Fruit fly (Drosophila melanogaster) whole organism, wandering third instar larva: ENCODE results near the gene Tao.

ENCODE experiments used
- Dif ChIP-seq: fragments of 200-275, 200-300 bp; sonication (Bioruptor generic); optimal IDR thresholded peaks from 2 replicates; lab custom pipeline; 2018; ENCODE audit warnings: missing biosample characterization, missing genetic modification characterization; ENCODE audit not compliant: partially characterized antibody
- N ChIP-seq: fragments of >200 bp; optimal IDR thresholded peaks from 2 replicates; lab custom pipeline; 2018; ENCODE audit warnings: missing biosample characterization, missing external identifiers, missing genetic modification characterization
- OdsH ChIP-seq: fragments of 200-800 bp; sonication (Bioruptor generic); optimal IDR thresholded peaks from 2 replicates; lab custom pipeline; 2016; ENCODE audit warnings: missing biosample characterization, mild to moderate bottlenecking, missing genetic modification characterization
- Rel ChIP-seq, 2 experiments: fragments of 200-800 bp; sonication (Bioruptor generic) in 1 of 2; optimal IDR thresholded peaks; 2 replicates in 1 of 2; 3 replicates in 1 of 2; lab custom pipeline; 2016 to 2019; ENCODE audit warnings: mild to moderate bottlenecking in 2 of 2, missing biosample characterization in 2 of 2, missing genetic modification characterization in 2 of 2, moderate library complexity in 1 of 2
- psq ChIP-seq: fragments of 200-800 bp; sonication (Bioruptor generic); optimal IDR thresholded peaks from 3 replicates; lab custom pipeline; 2017; ENCODE audit warnings: missing biosample characterization, mild to moderate bottlenecking, missing genetic modification characterization, moderate library complexity
- rgr ChIP-seq: fragments of 200-800 bp; sonication (Bioruptor generic); optimal IDR thresholded peaks from 3 replicates; lab custom pipeline; 2016; ENCODE audit warnings: missing biosample characterization, mild to moderate bottlenecking, missing genetic modification characterization
- sv ChIP-seq: fragments of 200-800 bp; sonication (Bioruptor generic); optimal IDR thresholded peaks from 3 replicates; lab custom pipeline; 2016; ENCODE audit warnings: missing biosample characterization, missing genetic modification characterization

DNA sequence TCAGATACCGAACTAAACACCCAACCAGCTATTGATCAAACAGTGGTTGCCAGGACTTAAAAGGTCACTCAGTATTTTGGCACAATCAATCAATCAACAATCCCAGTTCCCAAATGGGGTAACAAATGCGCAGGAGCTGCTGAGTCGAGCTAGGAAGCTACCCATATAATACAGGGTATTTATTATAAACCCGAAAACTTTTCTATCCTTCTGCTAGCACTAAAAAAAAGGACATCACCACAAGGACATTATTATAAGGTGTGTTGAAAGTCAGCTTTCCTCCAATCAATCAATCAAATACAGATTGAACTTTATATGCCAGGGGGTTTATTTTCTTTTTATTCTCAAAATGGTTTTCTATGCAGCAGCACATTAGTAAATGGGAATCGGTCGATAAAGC, 41.5 kb upstream of the Tao start, which contains the start of gene CG14221:
- TF ChIP-seq Dif (GFP tag; lab: Kevin White, UChicago), result no peak
- TF ChIP-seq Rel (GFP tag; optimal IDR thresholded peaks at IDR 0.05; lab: Kevin White, UChicago), result no peak
- TF ChIP-seq Rel (tag; optimal IDR thresholded peaks at IDR 0.05; lab: Kevin White, UChicago), result no peak
- no peak for TF ChIP-seq N (GFP tag; lab: Kevin White, UChicago)
- TF ChIP-seq psq (GFP tag; lab: Kevin White, UChicago), result no peak
- TF ChIP-seq sv (GFP tag; lab: Kevin White, UChicago), result no peak
- no peak for TF ChIP-seq rgr (GFP tag; lab: Kevin White, UChicago)
- no peak for TF ChIP-seq OdsH (GFP tag; lab: Kevin White, UChicago)
